Worm (Caenorhabditis elegans): ENCODE data around the gene B0280.17.

DNA sequence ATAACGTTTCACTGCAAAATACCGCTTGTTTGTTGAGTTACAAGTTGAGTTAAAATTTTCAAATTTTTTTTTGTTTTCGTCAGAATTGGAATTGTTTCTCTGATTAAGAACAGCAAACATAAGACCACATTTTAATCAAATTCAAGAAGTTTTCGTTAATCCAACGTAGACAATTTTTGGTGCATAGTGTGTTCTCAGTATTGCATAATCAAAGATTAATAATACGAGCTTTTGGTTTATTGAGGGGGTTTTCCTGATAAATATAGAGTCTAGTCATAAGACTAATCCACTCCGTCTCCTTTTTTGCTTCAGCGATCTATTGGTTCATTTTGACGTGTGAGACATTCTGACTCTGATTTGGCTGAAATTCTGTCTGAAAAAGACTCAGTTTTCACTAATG lies 40.8 kb downstream of the B0280.17 start, which contains the start of gene nhr-9:
- no peak for TF ChIP-seq T22C8.4 (GFP tag; IDR thresholded peaks at IDR 0.05)
- no peak for TF ChIP-seq tab-1 (GFP tag; IDR thresholded peaks at IDR 0.05)
- no peak for TF ChIP-seq klf-2 (GFP tag; conservative IDR thresholded peaks at IDR 0.05)
- TF ChIP-seq cog-1 (tag; optimal IDR thresholded peaks at IDR 0.05) = no peak
- no peak for TF ChIP-seq flt-1 (GFP tag; IDR thresholded peaks at IDR 0.05)
- TF ChIP-seq ztf-29 (GFP tag; IDR thresholded peaks at IDR 0.05) = no peak
- no peak for TF ChIP-seq ztf-23 (GFP tag; IDR thresholded peaks at IDR 0.05)
- TF ChIP-seq ref-1 (GFP tag; conservative IDR thresholded peaks at IDR 0.05) = no peak

Data from whole organism, midembryonic.